Worm (Caenorhabditis elegans): ENCODE results near the gene glr-7.

DNA sequence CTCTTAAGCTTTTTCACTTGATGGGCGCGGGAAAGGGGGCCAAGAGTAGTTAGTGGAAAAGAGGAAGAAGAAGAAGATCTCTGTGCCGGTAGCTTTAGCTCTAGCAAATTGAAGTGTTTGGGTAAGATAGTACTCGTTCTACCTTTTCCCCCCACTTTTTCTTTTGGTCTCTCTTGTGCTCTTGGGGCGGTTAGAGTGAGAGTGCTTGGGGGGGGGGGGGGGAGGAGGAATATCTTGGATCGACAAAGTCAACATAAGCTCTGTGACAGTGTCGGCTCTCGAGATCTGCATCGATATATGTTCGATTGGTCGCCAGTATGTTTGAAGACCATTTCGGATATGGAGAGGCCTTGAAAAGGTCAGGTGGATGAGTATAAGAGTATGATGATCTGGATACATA, 40.1 kb upstream of the glr-7 start, which contains the start of gene fox-1:
- TF ChIP-seq npax-4 (tag; optimal IDR thresholded peaks at IDR 0.05) (no peak), pat-9 (tag; optimal IDR thresholded peaks at IDR 0.05) (no peak), che-1 (tag; optimal IDR thresholded peaks at IDR 0.05) (no peak), nhr-11 (tag; optimal IDR thresholded peaks at IDR 0.05) (no peak), unc-86 (tag; optimal IDR thresholded peaks at IDR 0.05) (no peak)
